Fruit fly (Drosophila melanogaster) whole organism, embryonic: ENCODE data around the gene hob.

Experiments used
- CG10366 ChIP-seq: fragments of 200-800 bp; sonication (Bioruptor generic); IDR thresholded peaks from 2 replicates; pipeline ENCODE4 v1.3.6; 2022; ENCODE audit warnings: missing biosample characterization, missing genetic modification characterization
- CG10462 ChIP-seq: fragments of 200-800 bp; sonication (Bioruptor generic); optimal IDR thresholded peaks from 2 replicates; lab custom pipeline; 2016; ENCODE audit warnings: missing biosample characterization, missing genetic modification characterization
- CG13287 ChIP-seq: fragments of 200-800 bp; sonication (Bioruptor generic); IDR thresholded peaks from 2 replicates; pipeline ENCODE4 v1.3.6; 2022; ENCODE audit warnings: missing biosample characterization, missing genetic modification characterization; ENCODE audit not compliant: partially characterized antibody
- CG16813 ChIP-seq: fragments of 200-800 bp; sonication (Bioruptor generic); IDR thresholded peaks from 3 replicates; pipeline ENCODE4 v1.3.6; 2022; ENCODE audit warnings: missing biosample characterization, missing genetic modification characterization; ENCODE audit not compliant: partially characterized antibody
- CG2202 ChIP-seq: fragments of 200-800 bp; sonication (Bioruptor generic); optimal IDR thresholded peaks from 2 replicates; lab custom pipeline; 2018; ENCODE audit warnings: missing biosample characterization, mild to moderate bottlenecking, missing genetic modification characterization
- CG2712 ChIP-seq: fragments of 200-800 bp; optimal IDR thresholded peaks from 3 replicates; lab custom pipeline; 2019; ENCODE audit warnings: missing biosample characterization, mild to moderate bottlenecking, missing genetic modification characterization, moderate library complexity
- CG31224 ChIP-seq: fragments of 200-800 bp; sonication (Bioruptor generic); IDR thresholded peaks from 2 replicates; pipeline ENCODE4 v1.3.6; 2022; ENCODE audit warnings: missing biosample characterization, missing genetic modification characterization
- CG31365 ChIP-seq: fragments of 200-800 bp; sonication (Bioruptor generic); optimal IDR thresholded peaks from 2 replicates; lab custom pipeline; 2018; ENCODE audit warnings: missing biosample characterization, mild to moderate bottlenecking, missing genetic modification characterization
- CG3163 ChIP-seq: fragments of 200-800 bp; sonication (Bioruptor generic); optimal IDR thresholded peaks from 3 replicates; lab custom pipeline; 2016; ENCODE audit warnings: missing biosample characterization, missing genetic modification characterization
- CG3281 ChIP-seq: fragments of 200-800 bp; sonication (Bioruptor generic); optimal IDR thresholded peaks from 3 replicates; lab custom pipeline; 2017; ENCODE audit warnings: missing biosample characterization, mild to moderate bottlenecking, missing genetic modification characterization
- CG33557 ChIP-seq: fragments of 200-800 bp; sonication (Bioruptor generic); optimal IDR thresholded peaks from 2 replicates; lab custom pipeline; 2019; ENCODE audit warnings: missing biosample characterization, mild to moderate bottlenecking, missing genetic modification characterization, moderate library complexity
- CG3407 ChIP-seq: fragments of 200-800 bp; sonication (Bioruptor generic); optimal IDR thresholded peaks from 2 replicates; lab custom pipeline; 2018; ENCODE audit warnings: missing biosample characterization, mild to moderate bottlenecking, missing genetic modification characterization
- CG4282 ChIP-seq: fragments of 200-800 bp; sonication (Bioruptor generic); optimal IDR thresholded peaks from 2 replicates; lab custom pipeline; 2016; ENCODE audit warnings: missing biosample characterization, missing genetic modification characterization
- CG4360 ChIP-seq: fragments of 200-800 bp; sonication (Bioruptor generic); IDR thresholded peaks from 2 replicates; pipeline ENCODE4 v1.3.6; 2022; ENCODE audit warnings: missing biosample characterization, missing genetic modification characterization
- CG4617 ChIP-seq: fragments of 200-800 bp; sonication (Bioruptor generic); optimal IDR thresholded peaks from 3 replicates; lab custom pipeline; 2016; ENCODE audit warnings: missing biosample characterization, missing genetic modification characterization, borderline replicate concordance
- CG6654 ChIP-seq: fragments of 200-800 bp; sonication (Bioruptor generic); optimal IDR thresholded peaks from 2 replicates; lab custom pipeline; 2017; ENCODE audit warnings: missing biosample characterization, mild to moderate bottlenecking, missing genetic modification characterization
- CG7372 ChIP-seq: fragments of 200-800 bp; sonication (Bioruptor generic); IDR thresholded peaks from 2 replicates; pipeline ENCODE4 v1.3.6; 2022; ENCODE audit warnings: missing biosample characterization, missing genetic modification characterization
- CG7786 ChIP-seq: fragments of 200-800 bp; sonication (Bioruptor generic); optimal IDR thresholded peaks from 2 replicates; lab custom pipeline; 2016; ENCODE audit warnings: missing biosample characterization, missing genetic modification characterization
- Doc3 ChIP-seq: fragments of 200-800 bp; sonication (Bioruptor generic); IDR thresholded peaks from 3 replicates; pipeline ENCODE4 v1.3.6; 2022; ENCODE audit warnings: missing biosample characterization, missing genetic modification characterization; ENCODE audit not compliant: partially characterized antibody
- Ets65A ChIP-seq: fragments of 200-800 bp; sonication (Bioruptor generic); peaks from one replicate; lab custom pipeline; 2016; ENCODE audit warnings: missing biosample characterization, missing genetic modification characterization
- Ets97D ChIP-seq: fragments of 200-800 bp; sonication (Bioruptor generic); optimal IDR thresholded peaks from 3 replicates; lab custom pipeline; 2016; ENCODE audit warnings: missing biosample characterization, missing genetic modification characterization
- Gug ChIP-seq: fragments of 200-800 bp; sonication (Bioruptor generic); IDR thresholded peaks from 4 replicates; pipeline ENCODE4 v1.3.6; 2022; ENCODE audit warnings: missing biosample characterization, missing genetic modification characterization
- H2.0 ChIP-seq: fragments of 200-800 bp; sonication (Bioruptor generic); IDR thresholded peaks from 2 replicates; pipeline ENCODE4 v1.3.6; 2022; ENCODE audit warnings: missing biosample characterization, missing genetic modification characterization
- HLH54F ChIP-seq: fragments of 200-800 bp; sonication (Bioruptor generic); optimal IDR thresholded peaks from 3 replicates; lab custom pipeline; 2016; ENCODE audit warnings: missing biosample characterization, missing genetic modification characterization
- Hey ChIP-seq: fragments of 200-800 bp; sonication (Bioruptor generic); optimal IDR thresholded peaks from 3 replicates; lab custom pipeline; 2018; ENCODE audit warnings: missing biosample characterization, mild to moderate bottlenecking, missing genetic modification characterization
- HmgZ ChIP-seq: fragments of 200-800 bp; sonication (Bioruptor generic); optimal IDR thresholded peaks from 2 replicates; lab custom pipeline; 2018; ENCODE audit warnings: missing biosample characterization, mild to moderate bottlenecking, missing genetic modification characterization
- Ravus ChIP-seq: fragments of 200-800 bp; sonication (Bioruptor generic); IDR thresholded peaks from 2 replicates; pipeline ENCODE4 v1.3.6; 2022; ENCODE audit warnings: missing biosample characterization, missing genetic modification characterization
- Sry-δ ChIP-seq: fragments of 200-800 bp; sonication (Bioruptor generic); optimal IDR thresholded peaks from 2 replicates; lab custom pipeline; 2016; ENCODE audit warnings: missing biosample characterization, missing genetic modification characterization
- Ssrp ChIP-seq: fragments of 200-800 bp; sonication (Bioruptor generic); optimal IDR thresholded peaks from 2 replicates; lab custom pipeline; 2018; ENCODE audit warnings: missing biosample characterization, mild to moderate bottlenecking, missing genetic modification characterization, moderate library complexity
- bbx ChIP-seq: fragments of 200-800 bp; sonication (Bioruptor generic); IDR thresholded peaks from 2 replicates; pipeline ENCODE4 v1.3.6; 2022; ENCODE audit warnings: missing biosample characterization, missing genetic modification characterization; ENCODE audit not compliant: partially characterized antibody
- bigmax ChIP-seq: fragments of 200-800 bp; sonication (Bioruptor generic); optimal IDR thresholded peaks from 2 replicates; lab custom pipeline; 2018; ENCODE audit warnings: missing biosample characterization, mild to moderate bottlenecking, missing genetic modification characterization
- chinmo ChIP-seq: fragments of 200-800 bp; sonication (Bioruptor generic); IDR thresholded peaks from 4 replicates; pipeline ENCODE4 v1.3.6; 2022; ENCODE audit warnings: missing biosample characterization, missing genetic modification characterization; ENCODE audit not compliant: partially characterized antibody
- crc ChIP-seq: fragments of 200-800 bp; sonication (Bioruptor generic); optimal IDR thresholded peaks from 2 replicates; lab custom pipeline; 2016; ENCODE audit warnings: missing biosample characterization, missing genetic modification characterization
- da ChIP-seq: fragments of 200-800 bp; sonication (Bioruptor generic); optimal IDR thresholded peaks from 2 replicates; lab custom pipeline; 2016; ENCODE audit warnings: missing biosample characterization, missing genetic modification characterization
- disco-r ChIP-seq: fragments of 200-800 bp; sonication (Bioruptor generic); optimal IDR thresholded peaks from 2 replicates; lab custom pipeline; 2016; ENCODE audit warnings: missing biosample characterization, missing genetic modification characterization
- dm ChIP-seq: fragments of 200-800 bp; sonication (Bioruptor generic); optimal IDR thresholded peaks from 3 replicates; lab custom pipeline; 2016; ENCODE audit warnings: missing biosample characterization, missing genetic modification characterization
- emc ChIP-seq: fragments of 200-800 bp; sonication (Bioruptor generic); optimal IDR thresholded peaks from 2 replicates; lab custom pipeline; 2016; ENCODE audit warnings: missing biosample characterization, missing genetic modification characterization
- ems ChIP-seq: fragments of 200-800 bp; sonication (Bioruptor generic); optimal IDR thresholded peaks from 3 replicates; lab custom pipeline; 2016; ENCODE audit warnings: missing biosample characterization, missing genetic modification characterization
- eyg ChIP-seq: fragments of 200-800 bp; sonication (Bioruptor generic); optimal IDR thresholded peaks from 3 replicates; lab custom pipeline; 2016; ENCODE audit warnings: missing biosample characterization, missing genetic modification characterization
- fd64A ChIP-seq: fragments of 200-800 bp; sonication (Bioruptor generic); optimal IDR thresholded peaks from 3 replicates; lab custom pipeline; 2018; ENCODE audit warnings: missing biosample characterization, mild to moderate bottlenecking, missing genetic modification characterization
- gfzf ChIP-seq: fragments of 200-800 bp; sonication (Bioruptor generic); optimal IDR thresholded peaks from 2 replicates; lab custom pipeline; 2016; ENCODE audit warnings: missing biosample characterization, mild to moderate bottlenecking, missing genetic modification characterization, moderate library complexity
- hb ChIP-seq: fragments of 200-800 bp; sonication (Bioruptor generic); IDR thresholded peaks from 3 replicates; pipeline ENCODE4 v1.3.6; 2022; ENCODE audit warnings: missing biosample characterization, missing genetic modification characterization; ENCODE audit not compliant: partially characterized antibody
- nmo ChIP-seq: fragments of 200-800 bp; sonication (Bioruptor generic); optimal IDR thresholded peaks from 2 replicates; lab custom pipeline; 2018; ENCODE audit warnings: missing biosample characterization, mild to moderate bottlenecking, missing genetic modification characterization, moderate library complexity
- p53 ChIP-seq: fragments of 200-800 bp; sonication (Bioruptor generic); optimal IDR thresholded peaks from 2 replicates; lab custom pipeline; 2016; ENCODE audit warnings: missing biosample characterization, missing genetic modification characterization
- sc ChIP-seq, 3 experiments: fragments of >200 bp in 2 of 3; fragments of 200-800 bp in 1 of 3; sonication (Bioruptor generic) in 1 of 3; optimal IDR thresholded peaks; 2 replicates in 2 of 3; 3 replicates in 1 of 3; lab custom pipeline; 2017; ENCODE audit warnings: mild to moderate bottlenecking in 1 of 3, missing biosample characterization in 1 of 3, missing genetic modification characterization in 1 of 3, missing genetic modification reagents in 1 of 3
- sim ChIP-seq: fragments of 200-800 bp; sonication (Bioruptor generic); IDR thresholded peaks from 2 replicates; pipeline ENCODE4 v1.3.6; 2022; ENCODE audit warnings: missing biosample characterization, missing genetic modification characterization
- sisA ChIP-seq: fragments of 200-800 bp; sonication (Bioruptor generic); IDR thresholded peaks from 2 replicates; pipeline ENCODE4 v1.3.6; 2022; ENCODE audit warnings: missing biosample characterization, missing genetic modification characterization
- sna ChIP-seq: fragments of 200-800 bp; sonication (Bioruptor generic); IDR thresholded peaks from 2 replicates; pipeline ENCODE4 v1.3.6; 2022; ENCODE audit warnings: missing biosample characterization, missing genetic modification characterization; ENCODE audit not compliant: partially characterized antibody
- stwl ChIP-seq: fragments of 200-800 bp; sonication (Bioruptor generic); optimal IDR thresholded peaks from 3 replicates; lab custom pipeline; 2018; ENCODE audit warnings: missing biosample characterization, mild to moderate bottlenecking, missing genetic modification characterization, moderate library complexity
- trem ChIP-seq: fragments of 200-800 bp; optimal IDR thresholded peaks from 3 replicates; lab custom pipeline; 2019; ENCODE audit warnings: missing biosample characterization, mild to moderate bottlenecking, missing genetic modification characterization, moderate library complexity
- tup ChIP-seq: fragments of 200-800 bp; sonication (Bioruptor generic); optimal IDR thresholded peaks from 2 replicates; lab custom pipeline; 2016; ENCODE audit warnings: missing biosample characterization, mild to moderate bottlenecking, missing genetic modification characterization, moderate library complexity

Gene hob

dm6 chr3L:3164951-3165350 lies 53.8 kb downstream of the hob start, which contains the start of gene CG32280 (continued):
- no peak for TF ChIP-seq CG2202
- TF ChIP-seq tup: no peak
- TF ChIP-seq Hey (tag; lab: Kevin White, UChicago): no peak
- peak; percentile 91 for TF ChIP-seq bbx
- TF ChIP-seq CG16813: peak; percentile 82
- no peak for TF ChIP-seq CG10462 (GFP tag; lab: Kevin White, UChicago)
- TF ChIP-seq da (GFP tag; lab: Kevin White, UChicago): no peak
- peak; percentile 65 for TF ChIP-seq stwl (tag; lab: Kevin White, UChicago)
- TF ChIP-seq dm (GFP tag; lab: Kevin White, UChicago): peak; percentile 26
- no peak for TF ChIP-seq fd64A (GFP tag; lab: Kevin White, UChicago)
- no peak for TF ChIP-seq Ssrp (tag; lab: Kevin White, UChicago)
- TF ChIP-seq CG13287 (GFP tag; lab: Robert Waterston, UW): peak; percentile 91
- TF ChIP-seq chinmo: peak; percentile 92; the same call in 3 of the 4 replicates
- TF ChIP-seq nmo (GFP tag; lab: Kevin White, UChicago): peak; percentile 38
- no peak for TF ChIP-seq H2.0 (GFP tag; lab: Robert Waterston, UW)
- peak; percentile 45; the same call in 2 of the 4 replicates for TF ChIP-seq Gug (GFP tag; lab: Robert Waterston, UW)
- no peak for TF ChIP-seq disco-r
- no peak for TF ChIP-seq CG4282 (GFP tag; lab: Kevin White, UChicago)
- peak; percentile 86 for TF ChIP-seq gfzf
- no peak for TF ChIP-seq p53 (GFP tag; lab: Kevin White, UChicago)
- TF ChIP-seq sna (GFP tag; lab: Robert Waterston, UW): peak; percentile 81
- peak; percentile 22 for TF ChIP-seq ems (GFP tag; lab: Kevin White, UChicago)
- no peak for TF ChIP-seq CG3407 (GFP tag; lab: Kevin White, UChicago)
- TF ChIP-seq CG10366 (GFP tag; lab: Robert Waterston, UW): no peak
- TF ChIP-seq CG6654 (GFP tag; lab: Kevin White, UChicago): no peak
- TF ChIP-seq Ets97D (GFP tag; lab: Kevin White, UChicago): peak; percentile 38
- TF ChIP-seq CG3281 (GFP tag; lab: Kevin White, UChicago): peak; percentile 24
- TF ChIP-seq Doc3 (GFP tag; lab: Robert Waterston, UW): peak; percentile 74
- TF ChIP-seq sisA: no peak
- no peak for TF ChIP-seq CG31365 (tag; lab: Kevin White, UChicago)
- no peak for TF ChIP-seq emc (GFP tag; lab: Kevin White, UChicago)
- TF ChIP-seq CG33557 (GFP tag; lab: Kevin White, UChicago): no peak
- TF ChIP-seq trem (tag; lab: Kevin White, UChicago): peak; percentile 59
- peak; percentile 52 for TF ChIP-seq CG4617 (GFP tag; lab: Kevin White, UChicago)
- TF ChIP-seq Sry-δ (GFP tag; lab: Kevin White, UChicago): peak; percentile 80
- peak; percentile 3 for TF ChIP-seq HLH54F (GFP tag; lab: Kevin White, UChicago)
- no peak for TF ChIP-seq sc (optimal IDR thresholded peaks at IDR 0.05; lab: Kevin White, UChicago)
- no peak for TF ChIP-seq sc (GFP tag; optimal IDR thresholded peaks at IDR 0.05; lab: Kevin White, UChicago)
- no peak for TF ChIP-seq CG4360 (GFP tag; lab: Robert Waterston, UW)
- no peak for TF ChIP-seq CG7786 (GFP tag; lab: Kevin White, UChicago)
- no peak for TF ChIP-seq Ravus (GFP tag; lab: Robert Waterston, UW)
- TF ChIP-seq CG2712: peak; percentile 49
- TF ChIP-seq crc (GFP tag; lab: Kevin White, UChicago): no peak
- TF ChIP-seq CG31224 (GFP tag; lab: Robert Waterston, UW): no peak
- TF ChIP-seq eyg (GFP tag; lab: Kevin White, UChicago): no peak
- TF ChIP-seq hb (GFP tag; lab: Robert Waterston, UW): peak; percentile 73
- peak; percentile 59 for TF ChIP-seq HmgZ (tag; lab: Kevin White, UChicago)
- no peak for TF ChIP-seq Ets65A (GFP tag; lab: Kevin White, UChicago)
- TF ChIP-seq sim: 0 out of 2 replicates have a peak, but pooled peaks have one; percentile 19
- no peak for TF ChIP-seq CG7372 (GFP tag; lab: Robert Waterston, UW)
- TF ChIP-seq bigmax: no peak
- TF ChIP-seq CG3163 (GFP tag; lab: Kevin White, UChicago): no peak
